Fruit fly (Drosophila melanogaster) whole organism, embryonic: ENCODE measurements around the gene hfp.

Experiments
- Asciz ChIP-seq: fragments of 200-800 bp; sonication (Bioruptor generic); optimal IDR thresholded peaks from 2 replicates; lab custom pipeline; 2017; ENCODE audit warnings: missing biosample characterization, mild to moderate bottlenecking, missing genetic modification characterization, missing genetic modification reagents
- B-H2 ChIP-seq: fragments of 200-800 bp; sonication (Bioruptor generic); optimal IDR thresholded peaks from 2 replicates; lab custom pipeline; 2018; ENCODE audit warnings: missing biosample characterization, mild to moderate bottlenecking, missing genetic modification characterization
- CG11723 ChIP-seq: fragments of 200-800 bp; sonication (Bioruptor generic); optimal IDR thresholded peaks from 2 replicates; lab custom pipeline; 2017; ENCODE audit warnings: missing biosample characterization, mild to moderate bottlenecking, missing genetic modification characterization
- CG13287 ChIP-seq: fragments of 200-800 bp; sonication (Bioruptor generic); IDR thresholded peaks from 2 replicates; pipeline ENCODE4 v1.3.6; 2022; ENCODE audit warnings: missing biosample characterization, missing genetic modification characterization; ENCODE audit not compliant: partially characterized antibody
- CG17186 ChIP-seq: fragments of 200-800 bp; sonication (Bioruptor generic); optimal IDR thresholded peaks from 3 replicates; lab custom pipeline; 2017; ENCODE audit warnings: missing biosample characterization, missing genetic modification reagents, missing genetic modification characterization
- CG2116 ChIP-seq: fragments of 200-800 bp; sonication (Bioruptor generic); optimal IDR thresholded peaks from 3 replicates; lab custom pipeline; 2018; ENCODE audit warnings: missing biosample characterization, mild to moderate bottlenecking, missing genetic modification characterization
- CG2129 ChIP-seq: fragments of 200-800 bp; sonication (Bioruptor generic); IDR thresholded peaks from 2 replicates; pipeline ENCODE4 v1.3.6; 2022; ENCODE audit warnings: missing biosample characterization, missing genetic modification characterization; ENCODE audit not compliant: partially characterized antibody
- CG34224 ChIP-seq: fragments of 200-800 bp; sonication (Bioruptor generic); IDR thresholded peaks from 3 replicates; pipeline ENCODE4 v1.3.6; 2022; ENCODE audit warnings: missing biosample characterization, missing genetic modification characterization; ENCODE audit not compliant: partially characterized antibody
- CG3838 ChIP-seq: fragments of 200-800 bp; sonication (Bioruptor generic); optimal IDR thresholded peaks from 3 replicates; lab custom pipeline; 2016; ENCODE audit warnings: missing biosample characterization, missing genetic modification characterization
- CG4424 ChIP-seq: fragments of 200-800 bp; sonication (Bioruptor generic); optimal IDR thresholded peaks from 3 replicates; lab custom pipeline; 2016; ENCODE audit warnings: missing biosample characterization, missing genetic modification characterization
- CG6791 ChIP-seq: fragments of 200-800 bp; sonication (Bioruptor generic); IDR thresholded peaks from 3 replicates; pipeline ENCODE4 v1.3.6; 2022; ENCODE audit warnings: missing biosample characterization, missing genetic modification characterization; ENCODE audit not compliant: partially characterized antibody
- CG9727 ChIP-seq: fragments of 200-800 bp; sonication (Bioruptor generic); optimal IDR thresholded peaks from 3 replicates; lab custom pipeline; 2017; ENCODE audit warnings: missing biosample characterization, mild to moderate bottlenecking, missing genetic modification characterization
- CG9817 ChIP-seq: fragments of 200-800 bp; sonication (Bioruptor generic); optimal IDR thresholded peaks from 2 replicates; lab custom pipeline; 2018; ENCODE audit warnings: missing biosample characterization, mild to moderate bottlenecking, missing genetic modification characterization, moderate library complexity
- CoRest ChIP-seq: fragments of 200-800 bp; sonication (Bioruptor generic); optimal IDR thresholded peaks from 3 replicates; lab custom pipeline; 2018; ENCODE audit warnings: missing biosample characterization, mild to moderate bottlenecking, missing genetic modification characterization, moderate library complexity
- D19A ChIP-seq: fragments of 200-800 bp; optimal IDR thresholded peaks from 3 replicates; lab custom pipeline; 2019; ENCODE audit warnings: missing biosample characterization, mild to moderate bottlenecking, missing genetic modification characterization, moderate library complexity
- E2f2 ChIP-seq: fragments of 200-800 bp; sonication (Bioruptor generic); IDR thresholded peaks from 2 replicates; pipeline ENCODE4 v1.3.6; 2022; ENCODE audit warnings: missing biosample characterization, missing genetic modification characterization
- Gug ChIP-seq: fragments of 200-800 bp; sonication (Bioruptor generic); IDR thresholded peaks from 4 replicates; pipeline ENCODE4 v1.3.6; 2022; ENCODE audit warnings: missing biosample characterization, missing genetic modification characterization
- Hey ChIP-seq: fragments of 200-800 bp; sonication (Bioruptor generic); optimal IDR thresholded peaks from 3 replicates; lab custom pipeline; 2018; ENCODE audit warnings: missing biosample characterization, mild to moderate bottlenecking, missing genetic modification characterization
- Hsf ChIP-seq: fragments of 200-800 bp; sonication (Bioruptor generic); optimal IDR thresholded peaks from 3 replicates; lab custom pipeline; 2016; ENCODE audit warnings: missing biosample characterization, missing genetic modification characterization
- MBD-R2 ChIP-seq: fragments of 200-800 bp; sonication (Bioruptor generic); IDR thresholded peaks from 2 replicates; pipeline ENCODE4 v1.3.6; 2022; ENCODE audit warnings: missing biosample characterization, missing genetic modification characterization
- Med ChIP-seq: fragments of 200-800 bp; sonication (Bioruptor generic); peaks from one replicate; lab custom pipeline; 2016; ENCODE audit warnings: missing biosample characterization, missing genetic modification characterization, mild to moderate bottlenecking, inconsistent platforms, moderate library complexity
- Mes4 ChIP-seq: fragments of 200-800 bp; sonication (Bioruptor generic); optimal IDR thresholded peaks from 2 replicates; lab custom pipeline; 2016; ENCODE audit warnings: missing biosample characterization, missing genetic modification characterization
- NC2β ChIP-seq: fragments of 200-800 bp; sonication (Bioruptor generic); optimal IDR thresholded peaks from 2 replicates; lab custom pipeline; 2016; ENCODE audit warnings: missing biosample characterization, missing genetic modification characterization
- Nf-YC ChIP-seq: fragments of 200-800 bp; optimal IDR thresholded peaks from 3 replicates; lab custom pipeline; 2019; ENCODE audit warnings: missing biosample characterization, mild to moderate bottlenecking, missing genetic modification characterization, moderate library complexity
- PHDP ChIP-seq: fragments of 200-800 bp; sonication (Bioruptor generic); optimal IDR thresholded peaks from 3 replicates; lab custom pipeline; 2018; ENCODE audit warnings: missing biosample characterization, mild to moderate bottlenecking, missing genetic modification characterization, moderate library complexity
- Rfx ChIP-seq: fragments of 200-800 bp; sonication (Bioruptor generic); IDR thresholded peaks from 2 replicates; pipeline ENCODE4 v1.3.6; 2022; ENCODE audit warnings: missing biosample characterization, missing genetic modification characterization
- Sin3A ChIP-seq: fragments of >200 bp; optimal IDR thresholded peaks from 2 replicates; lab custom pipeline; 2018
- abd-A ChIP-seq: fragments of 200-800 bp; sonication (Bioruptor generic); optimal IDR thresholded peaks from 3 replicates; lab custom pipeline; 2019; ENCODE audit warnings: missing biosample characterization, mild to moderate bottlenecking, missing genetic modification characterization, moderate library complexity
- bbx ChIP-seq: fragments of 200-800 bp; sonication (Bioruptor generic); IDR thresholded peaks from 2 replicates; pipeline ENCODE4 v1.3.6; 2022; ENCODE audit warnings: missing biosample characterization, missing genetic modification characterization; ENCODE audit not compliant: partially characterized antibody
- cato ChIP-seq: fragments of 200-800 bp; sonication (Bioruptor generic); optimal IDR thresholded peaks from 2 replicates; lab custom pipeline; 2016; ENCODE audit warnings: missing biosample characterization, missing genetic modification characterization, borderline replicate concordance
- caup ChIP-seq: fragments of 200-800 bp; sonication (Bioruptor generic); optimal IDR thresholded peaks from 3 replicates; lab custom pipeline; 2017; ENCODE audit warnings: missing biosample characterization, mild to moderate bottlenecking, missing genetic modification characterization, moderate library complexity; ENCODE audit not compliant: severe bottlenecking
- en ChIP-seq: fragments of 200-800 bp; sonication (Bioruptor generic); optimal IDR thresholded peaks from 2 replicates; lab custom pipeline; 2016; ENCODE audit warnings: missing biosample characterization, missing genetic modification characterization
- h ChIP-seq: fragments of >200 bp; optimal IDR thresholded peaks from 2 replicates; lab custom pipeline; 2017
- hbn ChIP-seq: fragments of 200-800 bp; sonication (Bioruptor generic); IDR thresholded peaks from 2 replicates; pipeline ENCODE4 v1.3.6; 2022; ENCODE audit warnings: missing biosample characterization, missing genetic modification characterization; ENCODE audit not compliant: partially characterized antibody
- her ChIP-seq: fragments of 200-800 bp; sonication (Bioruptor generic); optimal IDR thresholded peaks from 2 replicates; lab custom pipeline; 2016; ENCODE audit warnings: missing biosample characterization, missing genetic modification characterization
- hkb ChIP-seq, 2 experiments: fragments of 200-800 bp in 1 of 2; fragments of >200 bp in 1 of 2; sonication (Bioruptor generic) in 1 of 2; IDR thresholded peaks in 1 of 2; optimal IDR thresholded peaks in 1 of 2; 2 replicates each; pipeline versions ENCODE4 v1.3.6 to Lab custom; 2017 to 2022; ENCODE audit warnings: missing biosample characterization in 1 of 2, missing genetic modification characterization in 1 of 2
- jigr1 ChIP-seq: fragments of 200-800 bp; sonication (Bioruptor generic); IDR thresholded peaks from 3 replicates; pipeline ENCODE4 v1.3.6; 2022; ENCODE audit warnings: missing biosample characterization, missing genetic modification characterization
- kay ChIP-seq: fragments of 200-800 bp; sonication (Bioruptor generic); optimal IDR thresholded peaks from 2 replicates; lab custom pipeline; 2016; ENCODE audit warnings: missing biosample characterization, missing genetic modification characterization
- knrl ChIP-seq: fragments of 200-800 bp; sonication (Bioruptor generic); IDR thresholded peaks from 3 replicates; pipeline ENCODE4 v1.3.6; 2022; ENCODE audit warnings: missing biosample characterization, missing genetic modification characterization; ENCODE audit not compliant: partially characterized antibody
- maf-S ChIP-seq: fragments of 200-800 bp; sonication (Bioruptor generic); optimal IDR thresholded peaks from 2 replicates; lab custom pipeline; 2016; ENCODE audit warnings: missing biosample characterization, missing genetic modification characterization
- mld ChIP-seq: fragments of 200-800 bp; sonication (Bioruptor generic); IDR thresholded peaks from 3 replicates; pipeline ENCODE4 v1.3.6; 2022; ENCODE audit warnings: missing biosample characterization, missing genetic modification characterization; ENCODE audit not compliant: partially characterized antibody
- nerfin-1 ChIP-seq: fragments of 200-800 bp; sonication (Bioruptor generic); optimal IDR thresholded peaks from 3 replicates; lab custom pipeline; 2019; ENCODE audit warnings: missing biosample characterization, mild to moderate bottlenecking, missing genetic modification characterization, moderate library complexity
- nmo ChIP-seq: fragments of 200-800 bp; sonication (Bioruptor generic); optimal IDR thresholded peaks from 2 replicates; lab custom pipeline; 2018; ENCODE audit warnings: missing biosample characterization, mild to moderate bottlenecking, missing genetic modification characterization, moderate library complexity
- p53 ChIP-seq: fragments of 200-800 bp; sonication (Bioruptor generic); optimal IDR thresholded peaks from 2 replicates; lab custom pipeline; 2016; ENCODE audit warnings: missing biosample characterization, missing genetic modification characterization
- repo ChIP-seq: fragments of 200-800 bp; sonication (Bioruptor generic); optimal IDR thresholded peaks from 2 replicates; lab custom pipeline; 2016; ENCODE audit warnings: missing biosample characterization, missing genetic modification characterization
- row ChIP-seq: fragments of 200-800 bp; sonication (Bioruptor generic); IDR thresholded peaks from 3 replicates; pipeline ENCODE4 v1.3.6; 2022; ENCODE audit warnings: missing biosample characterization, missing genetic modification characterization
- sima ChIP-seq: fragments of 200-800 bp; sonication (Bioruptor generic); optimal IDR thresholded peaks from 2 replicates; lab custom pipeline; 2016; ENCODE audit warnings: missing biosample characterization, missing genetic modification characterization
- trh ChIP-seq: fragments of 200-800 bp; sonication (Bioruptor generic); optimal IDR thresholded peaks from 2 replicates; lab custom pipeline; 2016; ENCODE audit warnings: missing biosample characterization, missing genetic modification characterization
- vnd ChIP-seq: fragments of 200-800 bp; sonication (Bioruptor generic); IDR thresholded peaks from 3 replicates; pipeline ENCODE4 v1.3.6; 2022; ENCODE audit warnings: missing biosample characterization, missing genetic modification characterization; ENCODE audit not compliant: partially characterized antibody

hfp gene

DNA sequence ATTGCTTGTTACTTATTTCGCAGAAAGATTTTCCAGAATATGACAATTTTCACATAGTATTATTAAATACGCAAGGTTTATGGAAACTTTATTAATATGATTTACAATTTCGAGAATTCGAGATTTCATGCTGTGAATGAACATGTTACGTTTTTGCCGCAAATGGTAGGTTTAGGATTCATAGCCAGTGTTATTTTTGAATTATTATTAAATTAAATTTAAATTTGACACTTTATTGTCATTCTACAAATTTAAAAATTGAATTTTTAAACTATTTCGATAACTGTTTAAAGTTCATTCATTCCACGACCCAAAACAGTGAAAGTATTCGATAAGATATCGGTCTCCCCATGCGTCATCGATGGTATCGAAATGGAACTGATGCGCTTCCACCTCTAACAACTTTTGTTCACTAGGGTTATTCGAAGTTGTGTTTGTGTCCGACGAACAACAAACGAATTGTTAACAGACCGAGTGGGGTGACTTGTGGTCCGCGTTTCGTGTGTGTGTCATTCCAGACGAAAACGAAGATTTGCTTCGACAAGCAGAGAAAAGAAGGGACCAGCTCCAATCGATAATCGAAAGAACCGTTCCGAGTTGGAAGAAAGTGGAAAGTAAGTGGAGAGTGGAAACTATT is 43.4 kb upstream of the hfp start, which contains the start of the genes CG32313 and Pcyt1 (continued):
- no peak for TF ChIP-seq Hey
- TF ChIP-seq Gug: no peak
- TF ChIP-seq NC2β (GFP tag; lab: Kevin White, UChicago): peak; percentile 11
- no peak for TF ChIP-seq CG11723 (GFP tag; lab: Kevin White, UChicago)
- TF ChIP-seq CG2129: peak; percentile 73
- no peak for TF ChIP-seq maf-S
- no peak for TF ChIP-seq caup (GFP tag; lab: Kevin White, UChicago)
- peak; percentile 91 for TF ChIP-seq CG13287 (GFP tag; lab: Robert Waterston, UW)
- peak; percentile 87 for TF ChIP-seq CG34224 (GFP tag; lab: Robert Waterston, UW)
- peak; percentile 96 for TF ChIP-seq CG6791 (GFP tag; lab: Robert Waterston, UW)
- TF ChIP-seq Rfx: peak; percentile 23; the same call in 1 of the 2 replicates
- TF ChIP-seq CG2116 (GFP tag; lab: Kevin White, UChicago): peak; percentile 86
- no peak for TF ChIP-seq Mes4 (GFP tag; lab: Kevin White, UChicago)
- no peak for TF ChIP-seq Hsf (GFP tag; lab: Kevin White, UChicago)
- peak; percentile 41 for TF ChIP-seq her
- peak; percentile 42 for TF ChIP-seq PHDP (tag; lab: Kevin White, UChicago)
- no peak for TF ChIP-seq kay
- peak; percentile 55 for TF ChIP-seq B-H2 (GFP tag; lab: Kevin White, UChicago)
- TF ChIP-seq Asciz: peak; percentile 12
- TF ChIP-seq sima (GFP tag; lab: Kevin White, UChicago): no peak
- peak; percentile 76 for TF ChIP-seq CG17186 (GFP tag; lab: Kevin White, UChicago)
- no peak for TF ChIP-seq CG9817 (tag; lab: Kevin White, UChicago)
- TF ChIP-seq hbn: peak; percentile 81
- TF ChIP-seq h (lab: Kevin White, UChicago): no peak
- no peak for TF ChIP-seq cato
- TF ChIP-seq MBD-R2: peak; percentile 45
- peak; percentile 94 for TF ChIP-seq CG3838 (GFP tag; lab: Kevin White, UChicago)
- peak; percentile 33 for TF ChIP-seq Nf-YC (tag; lab: Kevin White, UChicago)
- TF ChIP-seq abd-A (tag; lab: Kevin White, UChicago): no peak
- TF ChIP-seq row: peak; percentile 42; the same call in 2 of the 3 replicates
- no peak for TF ChIP-seq trh (GFP tag; lab: Kevin White, UChicago)
- TF ChIP-seq knrl (GFP tag; lab: Robert Waterston, UW): peak; percentile 85
- TF ChIP-seq nmo (GFP tag; lab: Kevin White, UChicago): peak; percentile 50
- TF ChIP-seq en (GFP tag; lab: Kevin White, UChicago): no peak
- TF ChIP-seq D19A (tag; lab: Kevin White, UChicago): no peak
- TF ChIP-seq hkb (optimal IDR thresholded peaks at IDR 0.05; lab: Kevin White, UChicago): no peak
- 0 out of 2 replicates have a peak, but pooled peaks have one; percentile 24 for TF ChIP-seq hkb (GFP tag; IDR thresholded peaks at IDR 0.05; lab: Robert Waterston, UW)
- TF ChIP-seq CoRest (tag; lab: Kevin White, UChicago): peak; percentile 29
- peak; percentile 11 for TF ChIP-seq Sin3A (lab: Kevin White, UChicago)
- TF ChIP-seq vnd (GFP tag; lab: Robert Waterston, UW): peak; percentile 79
- no peak; the same call in 2 of the 3 replicates for TF ChIP-seq jigr1 (GFP tag; lab: Robert Waterston, UW)
- TF ChIP-seq CG9727 (GFP tag; lab: Kevin White, UChicago): no peak
- peak; percentile 92 for TF ChIP-seq nerfin-1 (tag; lab: Kevin White, UChicago)
- no peak for TF ChIP-seq p53 (GFP tag; lab: Kevin White, UChicago)
- TF ChIP-seq bbx (GFP tag; lab: Robert Waterston, UW): peak; percentile 94
- TF ChIP-seq Med (GFP tag; lab: Kevin White, UChicago): peak; percentile 82
- peak; percentile 80; the same call in 1 of the 3 replicates for TF ChIP-seq mld (GFP tag; lab: Robert Waterston, UW)
- TF ChIP-seq CG4424 (GFP tag; lab: Kevin White, UChicago): peak; percentile 6
- peak; percentile 81 for TF ChIP-seq E2f2 (GFP tag; lab: Robert Waterston, UW)
- no peak for TF ChIP-seq repo
